Worm (Caenorhabditis elegans) whole organism, L4 larva: ENCODE data around the gene srh-223.

ENCODE experiments used
- ZK546.5 ChIP-seq, 2 experiments: sonication (generic microtip); optimal IDR thresholded peaks; 2 replicates each; lab custom pipeline; 2017; ENCODE audit warnings: missing biosample characterization in 2 of 2, missing genetic modification characterization in 2 of 2
- ces-1 ChIP-seq: fragments of 150-350 bp; sonication (generic microtip); optimal IDR thresholded peaks from 4 replicates; lab custom pipeline; 2014; ENCODE audit warnings: missing biosample characterization, missing genetic modification reagents, missing genetic modification characterization
- nhr-237 ChIP-seq: sonication (generic microtip); optimal IDR thresholded peaks from 2 replicates; lab custom pipeline; 2017; ENCODE audit warnings: missing biosample characterization, missing genetic modification characterization
- skn-1 ChIP-seq: fragments of 150-350 bp; optimal IDR thresholded peaks from 2 replicates; lab custom pipeline; 2014; ENCODE audit warnings: missing biosample characterization, missing genetic modification characterization
- unc-39 ChIP-seq: sonication (generic microtip); optimal IDR thresholded peaks from 2 replicates; lab custom pipeline; 2017; ENCODE audit warnings: missing biosample characterization, missing genetic modification characterization

- TF ChIP-seq ZK546.5 (tag; optimal IDR thresholded peaks at IDR 0.05; lab: Kevin White, UChicago), result no peak
- TF ChIP-seq nhr-237, result no peak
- TF ChIP-seq unc-39 (tag; lab: Kevin White, UChicago), result no peak
- no peak for TF ChIP-seq skn-1 (tag; lab: Kevin White, UChicago)
- TF ChIP-seq ces-1, result no peak
These were observed 50.6 kb downstream of the srh-223 start for ce11 chrIV:4032350-4032749.
